Fruit fly (Drosophila melanogaster): ENCODE measurements around the gene Alg13.

Alg13 gene

dm6 chr3R:29151621-29152092 is 13.3 kb upstream of the Alg13 start, which contains the start of gene eIF2D (continued):
- TF ChIP-seq Atf6 (GFP tag; IDR thresholded peaks at IDR 0.05) = peak; percentile 74
- no peak for TF ChIP-seq p53 (GFP tag; optimal IDR thresholded peaks at IDR 0.05)
- TF ChIP-seq chn (GFP tag; optimal IDR thresholded peaks at IDR 0.05) = peak; percentile 54
- TF ChIP-seq dm (GFP tag; optimal IDR thresholded peaks at IDR 0.05) = peak; percentile 33
- no peak for TF ChIP-seq cg (GFP tag; optimal IDR thresholded peaks at IDR 0.05)
- TF ChIP-seq CG6854 (GFP tag; optimal IDR thresholded peaks at IDR 0.05) = peak; percentile 62
- no peak for TF ChIP-seq jing (GFP tag; optimal IDR thresholded peaks at IDR 0.05)
- TF ChIP-seq esg (GFP tag; conservative IDR thresholded peaks at IDR 0.05) = peak; percentile 10; the same call in 1 of the 2 replicates
- 0 out of 3 replicates have a peak, but pooled peaks have one; percentile 9 for TF ChIP-seq gce (GFP tag; IDR thresholded peaks at IDR 0.05)
- peak; percentile 29 to 45 for TF ChIP-seq Pdp1 (GFP tag; optimal IDR thresholded peaks at IDR 0.05)
- TF ChIP-seq CG7786 (GFP tag; optimal IDR thresholded peaks at IDR 0.05) = peak; percentile 35
- no peak for TF ChIP-seq run (tag; optimal IDR thresholded peaks at IDR 0.05)
- no peak for TF ChIP-seq zf30C (GFP tag; optimal IDR thresholded peaks at IDR 0.05)
- no peak for TF ChIP-seq unc-4 (GFP tag; IDR thresholded peaks at IDR 0.05; ENCODE audit: partially characterized antibody)
- TF ChIP-seq mam (GFP tag; optimal IDR thresholded peaks at IDR 0.05) = peak; percentile 45
- peak; percentile 63 for TF ChIP-seq PHDP (tag; optimal IDR thresholded peaks at IDR 0.05)
- peak; percentile 27 for TF ChIP-seq CG4328 (GFP tag; optimal IDR thresholded peaks at IDR 0.05)
- TF ChIP-seq pho (GFP tag; optimal IDR thresholded peaks at IDR 0.05) = peak; percentile 24
- TF ChIP-seq CG9876 (GFP tag; optimal IDR thresholded peaks at IDR 0.05) = no peak
- TF ChIP-seq CG3407 (GFP tag; optimal IDR thresholded peaks at IDR 0.05) = no peak
- peak; percentile 77 for TF ChIP-seq CG15514 (GFP tag; optimal IDR thresholded peaks at IDR 0.05)
- no peak for TF ChIP-seq hbn (GFP tag; IDR thresholded peaks at IDR 0.05; ENCODE audit: partially characterized antibody)
- TF ChIP-seq h (optimal IDR thresholded peaks at IDR 0.05) = no peak
- no peak for TF ChIP-seq sim (GFP tag; IDR thresholded peaks at IDR 0.05)
- TF ChIP-seq CG12155 (GFP tag; optimal IDR thresholded peaks at IDR 0.05) = peak; percentile 36
- peak; percentile 47 for TF ChIP-seq CG1603 (tag; optimal IDR thresholded peaks at IDR 0.05)
- TF ChIP-seq exex (tag; optimal IDR thresholded peaks at IDR 0.05) = no peak
- TF ChIP-seq YL-1 (GFP tag; optimal IDR thresholded peaks at IDR 0.05) = no peak
- TF ChIP-seq CG14860 (GFP tag; IDR thresholded peaks at IDR 0.05; ENCODE audit: partially characterized antibody) = no peak
- no peak for TF ChIP-seq tio (GFP tag; optimal IDR thresholded peaks at IDR 0.05)
- TF ChIP-seq CG13894 (tag; optimal IDR thresholded peaks at IDR 0.05) = peak; percentile 26
- no peak for TF ChIP-seq CG10959 (GFP tag; IDR thresholded peaks at IDR 0.05)
- TF ChIP-seq kni (GFP tag; optimal IDR thresholded peaks at IDR 0.05) = peak; percentile 24
- TF ChIP-seq Meics (GFP tag; optimal IDR thresholded peaks at IDR 0.05) = peak; percentile 72
- peak; percentile 67 for TF ChIP-seq CoRest (tag; optimal IDR thresholded peaks at IDR 0.05)
- no peak for TF ChIP-seq usp (GFP tag; optimal IDR thresholded peaks at IDR 0.05)
- TF ChIP-seq HLHmδ (GFP tag; optimal IDR thresholded peaks at IDR 0.05) = no peak
- peak; percentile 72 for TF ChIP-seq CG18262 (tag; optimal IDR thresholded peaks at IDR 0.05)
- no peak for TF ChIP-seq psq (GFP tag; optimal IDR thresholded peaks at IDR 0.05)
- TF ChIP-seq CG4854 (GFP tag; optimal IDR thresholded peaks at IDR 0.05) = no peak
- peak; percentile 50; the same call in 1 of the 2 replicates for TF ChIP-seq NFAT (GFP tag; IDR thresholded peaks at IDR 0.05)
- TF ChIP-seq ac (GFP tag; optimal IDR thresholded peaks at IDR 0.05) = peak; percentile 24
- TF ChIP-seq phol (tag; optimal IDR thresholded peaks at IDR 0.05) = peak; percentile 85
- TF ChIP-seq CG11085 (GFP tag; IDR thresholded peaks at IDR 0.05) = no peak
- no peak for TF ChIP-seq CG31388 (GFP tag; optimal IDR thresholded peaks at IDR 0.05)
- TF ChIP-seq chm (GFP tag; IDR thresholded peaks at IDR 0.05) = peak; percentile 72
- TF ChIP-seq CG14441 (GFP tag; IDR thresholded peaks at IDR 0.05) = peak; percentile 52; the same call in 1 of the 2 replicates
- TF ChIP-seq Lpt (GFP tag; optimal IDR thresholded peaks at IDR 0.05) = no peak
- no peak for TF ChIP-seq fu2 (GFP tag; optimal IDR thresholded peaks at IDR 0.05)
- TF ChIP-seq gro (GFP tag; optimal IDR thresholded peaks at IDR 0.05) = peak; percentile 5
- TF ChIP-seq cad (GFP tag; optimal IDR thresholded peaks at IDR 0.05) = no peak
